Fruit fly (Drosophila melanogaster): ENCODE data around the gene beta-PheRS.
A peak's percentile ranks its signal among the peaks of the same experiment; 100 is the strongest.

DNA sequence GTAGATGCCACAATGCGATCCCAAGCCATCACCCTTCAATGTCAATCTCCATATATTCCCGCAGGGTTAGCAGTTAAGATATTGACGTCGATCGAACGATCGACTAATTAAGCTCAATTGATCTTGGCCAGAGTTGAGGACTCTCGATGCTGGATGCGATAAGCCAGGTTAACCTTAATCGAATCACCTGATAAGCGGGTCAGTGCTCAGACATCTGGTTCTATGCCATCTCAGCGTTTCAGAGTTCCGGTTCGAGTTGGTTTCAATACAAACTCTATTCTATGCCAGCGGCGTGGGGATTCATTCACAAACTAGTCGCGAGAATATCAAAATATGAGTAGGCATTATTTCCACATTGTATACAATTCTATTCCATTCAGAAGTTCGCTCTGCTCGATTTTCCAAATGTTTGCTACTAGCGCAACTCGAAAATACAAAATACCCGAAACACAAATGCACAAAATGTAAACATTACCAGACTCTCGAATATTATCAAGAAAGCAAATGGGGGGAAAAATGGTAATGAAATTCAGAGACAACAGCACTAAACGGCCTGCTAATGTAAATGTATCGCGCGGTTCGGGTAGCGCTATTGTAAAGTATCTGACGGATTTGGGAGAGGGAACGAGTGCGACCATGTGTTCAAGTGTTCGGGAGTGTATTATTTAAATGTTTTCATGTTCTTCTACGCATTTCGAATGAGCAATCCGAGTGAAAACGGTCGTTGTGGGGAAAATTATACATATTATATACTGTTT is 30.3 kb upstream of the beta-PheRS start:
- TF ChIP-seq Mio (GFP tag; optimal IDR thresholded peaks at IDR 0.05) (no peak), dl (GFP tag; optimal IDR thresholded peaks at IDR 0.05; ENCODE audit: insufficient read depth in 1 of 2, partially characterized antibody in 2 of 2) (no peak), rgr (GFP tag; optimal IDR thresholded peaks at IDR 0.05) (no peak), pan (optimal IDR thresholded peaks at IDR 0.05) (no peak), Rel (GFP tag; optimal IDR thresholded peaks at IDR 0.05) (no peak), Rel (tag; optimal IDR thresholded peaks at IDR 0.05) (peak; percentile 44), GATAd (GFP tag; optimal IDR thresholded peaks at IDR 0.05) (no peak), Dfd (GFP tag; optimal IDR thresholded peaks at IDR 0.05) (no peak), h (GFP tag; optimal IDR thresholded peaks at IDR 0.05) (no peak)
